Worm (Caenorhabditis elegans): ENCODE measurements around the gene Y53F4B.5.

DNA sequence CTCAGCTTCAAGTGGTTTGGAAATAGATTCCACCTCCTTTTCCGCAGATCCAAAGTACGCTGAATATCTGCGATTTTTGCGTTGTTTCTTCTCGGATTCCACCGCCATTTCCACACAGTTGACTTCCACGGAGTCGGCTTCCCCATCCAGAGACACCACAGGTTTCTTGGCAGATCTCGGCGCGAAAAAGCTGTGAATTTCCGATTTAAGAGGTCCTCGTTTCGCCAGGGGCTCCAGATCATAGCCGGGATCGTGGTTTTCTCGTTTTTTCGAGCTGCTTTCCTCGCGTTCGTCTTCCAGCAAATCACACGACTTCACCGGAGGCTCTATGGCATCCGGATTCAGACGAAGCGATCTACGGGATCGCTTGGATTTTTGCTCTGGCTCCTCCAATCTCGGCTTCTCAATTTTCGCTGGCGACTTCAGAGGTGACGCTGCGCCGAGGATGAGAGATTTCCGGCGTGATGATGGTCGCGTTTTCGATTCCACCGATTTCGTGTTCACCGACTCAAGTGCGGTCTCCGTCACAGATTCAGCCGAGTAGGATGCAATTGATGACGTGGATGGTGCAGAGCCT, 24.8 kb upstream of the Y53F4B.5 start:
- no peak for TF ChIP-seq pha-4 (tag; optimal IDR thresholded peaks at IDR 0.05)
- TF ChIP-seq ces-1 (GFP tag; optimal IDR thresholded peaks at IDR 0.05) = no peak
- TF ChIP-seq lsy-2 (tag; optimal IDR thresholded peaks at IDR 0.05) = no peak
- no peak for TF ChIP-seq unc-39 (tag; optimal IDR thresholded peaks at IDR 0.05)
- no peak for TF ChIP-seq mab-5 (tag; optimal IDR thresholded peaks at IDR 0.05)
- TF ChIP-seq blmp-1 (tag; optimal IDR thresholded peaks at IDR 0.05) = no peak
- TF ChIP-seq snpc-4 (tag; optimal IDR thresholded peaks at IDR 0.05) = no peak
